Fruit fly (Drosophila melanogaster) S2 (cell line): ENCODE results near the gene CRIF.

Experiments
- CG8478 ChIP-seq: fragments of >200 bp; optimal IDR thresholded peaks from 2 replicates; lab custom pipeline; 2018
- CTCF ChIP-seq, 2 experiments: fragments of >200 bp; optimal IDR thresholded peaks; 2 replicates each; lab custom pipeline; 2018

DNA sequence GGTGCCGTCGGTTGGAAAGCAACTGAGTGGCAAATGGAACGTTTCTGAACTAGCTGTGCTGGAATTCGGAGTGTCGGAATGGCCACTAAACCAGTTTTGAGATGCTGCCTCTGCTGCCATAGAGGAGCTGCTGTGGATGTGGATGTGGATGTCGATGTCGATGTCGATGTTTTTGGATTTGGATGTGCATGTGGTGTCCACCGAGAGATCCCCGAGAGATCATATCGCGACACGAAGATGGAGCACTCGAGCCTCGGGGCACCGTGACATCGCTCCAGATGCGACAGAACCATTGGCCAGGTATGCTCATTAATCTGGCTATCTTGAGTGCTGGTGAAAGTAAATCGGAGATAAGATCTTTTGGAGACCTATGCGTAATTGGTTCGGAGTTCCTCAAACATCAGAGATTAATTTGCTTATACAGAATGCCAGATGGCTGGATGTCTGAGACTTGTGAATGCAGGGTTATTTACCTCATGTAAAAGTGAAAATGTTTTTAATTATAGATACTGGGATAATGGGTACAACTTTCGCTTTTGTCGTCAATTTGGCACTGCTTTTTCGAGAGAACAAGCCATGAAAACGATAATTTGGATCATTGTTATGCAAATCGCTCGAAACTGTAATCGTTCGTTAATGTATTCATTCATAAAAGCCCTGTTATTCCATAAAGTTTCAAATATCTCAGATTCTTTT is 10.4 kb downstream of the CRIF start, which contains the start of gene CG7173:
- TF ChIP-seq CG8478 (lab: Kevin White, UChicago) (no peak), CTCF (optimal IDR thresholded peaks at IDR 0.05; lab: Kevin White, UChicago) (no peak)
